Worm (Caenorhabditis elegans) whole organism, late embryonic: ENCODE results near the gene mask-1.

Experiments
- F13H6.1 ChIP-seq: sonication (generic microtip); optimal IDR thresholded peaks from 2 replicates; lab custom pipeline; 2016; ENCODE audit warnings: missing genetic modification characterization, missing compliant biosample characterization
- ama-1 ChIP-seq: fragments of 150-350 bp; optimal IDR thresholded peaks from 2 replicates; lab custom pipeline; 2014
- ceh-19 ChIP-seq: fragments of 200-800 bp; sonication (Bioruptor generic); optimal IDR thresholded peaks from 2 replicates; lab custom pipeline; 2018; ENCODE audit warnings: mild to moderate bottlenecking, missing genetic modification characterization, missing compliant biosample characterization
- ceh-22 ChIP-seq: sonication (generic microtip); optimal IDR thresholded peaks from 2 replicates; lab custom pipeline; 2017; ENCODE audit warnings: missing biosample characterization, missing genetic modification characterization
- ceh-30 ChIP-seq: fragments of 150-350 bp; optimal IDR thresholded peaks from 2 replicates; lab custom pipeline; 2014; ENCODE audit warnings: missing biosample characterization, missing genetic modification characterization
- ceh-6 ChIP-seq: fragments of 200-800 bp; sonication (Bioruptor generic); optimal IDR thresholded peaks from 2 replicates; lab custom pipeline; 2018; ENCODE audit warnings: mild to moderate bottlenecking, missing genetic modification characterization, missing compliant biosample characterization
- elt-4 ChIP-seq: sonication (generic microtip); optimal IDR thresholded peaks from 2 replicates; lab custom pipeline; 2016; ENCODE audit warnings: missing genetic modification characterization, missing compliant biosample characterization
- ets-4 ChIP-seq: sonication (generic microtip); optimal IDR thresholded peaks from 2 replicates; lab custom pipeline; 2016; ENCODE audit warnings: missing genetic modification characterization, missing compliant biosample characterization
- hlh-15 ChIP-seq: sonication (generic microtip); optimal IDR thresholded peaks from 2 replicates; lab custom pipeline; 2016; ENCODE audit warnings: missing genetic modification characterization, missing compliant biosample characterization
- nfya-1 ChIP-seq: sonication (generic microtip); optimal IDR thresholded peaks from 2 replicates; lab custom pipeline; 2017; ENCODE audit warnings: missing genetic modification characterization, mild to moderate bottlenecking, missing compliant biosample characterization, antibody characterized with exemption, moderate library complexity
- odd-2 ChIP-seq: sonication (generic microtip); optimal IDR thresholded peaks from 2 replicates; lab custom pipeline; 2017; ENCODE audit warnings: antibody characterized with exemption, mild to moderate bottlenecking, missing genetic modification characterization, missing compliant biosample characterization
- pqm-1 ChIP-seq: sonication (generic microtip); optimal IDR thresholded peaks from 2 replicates; lab custom pipeline; 2016; ENCODE audit warnings: missing genetic modification characterization, missing compliant biosample characterization
- pros-1 ChIP-seq: fragments of 150-350 bp; optimal IDR thresholded peaks from 2 replicates; lab custom pipeline; 2014; ENCODE audit warnings: missing biosample characterization, missing genetic modification reagents, missing genetic modification characterization
- tbx-7 ChIP-seq: sonication (generic microtip); optimal IDR thresholded peaks from 2 replicates; lab custom pipeline; 2016; ENCODE audit warnings: missing genotype, missing genetic modification characterization, missing compliant biosample characterization
- ztf-16 ChIP-seq: sonication (generic microtip); optimal IDR thresholded peaks from 2 replicates; lab custom pipeline; 2017; ENCODE audit warnings: missing genetic modification characterization, missing compliant biosample characterization

The mask-1 gene

ce11 chrIV:10430507-10430906, 55.8 kb downstream of the mask-1 start:
- TF ChIP-seq nfya-1 (tag; lab: Kevin White, UChicago) (no peak), ztf-16 (no peak), F13H6.1 (tag; lab: Kevin White, UChicago) (no peak), elt-4 (tag; lab: Kevin White, UChicago) (no peak), tbx-7 (tag; lab: Kevin White, UChicago) (no peak), pros-1 (tag; lab: Kevin White, UChicago) (no peak), ets-4 (tag; lab: Kevin White, UChicago) (no peak)

ce11 chrIV:10436401-10436800, 61.7 kb downstream of the mask-1 start, which contains the start of gene ins-1:
Gene ins-1 (plus strand): TSS chrIV:10436701.
- no peak for TF ChIP-seq hlh-15 (tag; lab: Kevin White, UChicago)
- TF ChIP-seq ceh-22 (tag; lab: Kevin White, UChicago), result no peak
- TF ChIP-seq ztf-16, result no peak
- no peak for TF ChIP-seq ceh-30 (tag; lab: Kevin White, UChicago)
- TF ChIP-seq pqm-1 (tag; lab: Kevin White, UChicago), result no peak
- no peak for TF ChIP-seq ama-1 (lab: Kevin White, UChicago)
- TF ChIP-seq ceh-19 (GFP tag; lab: Kevin White, UChicago), result no peak
- no peak for TF ChIP-seq odd-2 (tag; lab: Kevin White, UChicago)
- no peak for TF ChIP-seq ceh-6
